Worm (Caenorhabditis elegans) whole organism, L2 larva: ENCODE results near the gene B0302.4.

ENCODE experiments used
- Y55F3AM.14 ChIP-seq: fragments of 200-800 bp; sonication (Bioruptor generic); optimal IDR thresholded peaks from 2 replicates; lab custom pipeline; 2018; ENCODE audit warnings: mild to moderate bottlenecking, missing genetic modification characterization, missing compliant biosample characterization
- ama-1 ChIP-seq: fragments of 150-350 bp; optimal IDR thresholded peaks from 2 replicates; lab custom pipeline; 2018; ENCODE audit warnings: inconsistent platforms
- egl-27 ChIP-seq: sonication (generic microtip); optimal IDR thresholded peaks from 3 replicates; lab custom pipeline; 2017; ENCODE audit warnings: missing biosample characterization, missing genetic modification reagents, missing genetic modification characterization
- fos-1 ChIP-seq: fragments of 150-350 bp; optimal IDR thresholded peaks from 2 replicates; lab custom pipeline; 2014; ENCODE audit warnings: missing biosample characterization, missing genetic modification characterization
- lin-11 ChIP-seq: fragments of 150-350 bp; sonication (generic microtip); optimal IDR thresholded peaks from 2 replicates; lab custom pipeline; 2014; ENCODE audit warnings: missing biosample characterization, missing genetic modification characterization, inconsistent platforms, mixed read lengths
- lin-13 ChIP-seq: fragments of 150-350 bp; optimal IDR thresholded peaks from 2 replicates; lab custom pipeline; 2014; ENCODE audit warnings: missing biosample characterization, missing genetic modification reagents, missing genetic modification characterization
- lin-39 ChIP-seq: fragments of 150-350 bp; optimal IDR thresholded peaks from 2 replicates; lab custom pipeline; 2014; ENCODE audit warnings: missing biosample characterization, missing genetic modification reagents, missing genetic modification characterization
- nhr-10 ChIP-seq: sonication (generic microtip); optimal IDR thresholded peaks from 2 replicates; lab custom pipeline; 2017; ENCODE audit warnings: missing biosample characterization, missing genetic modification characterization
- nhr-12 ChIP-seq: fragments of 150-350 bp; optimal IDR thresholded peaks from 2 replicates; lab custom pipeline; 2014; ENCODE audit warnings: missing biosample characterization, missing genetic modification characterization
- nhr-23 ChIP-seq: fragments of 150-350 bp; optimal IDR thresholded peaks from 2 replicates; lab custom pipeline; 2014; ENCODE audit warnings: missing biosample characterization, missing genetic modification reagents, missing genetic modification characterization
- nhr-77 ChIP-seq: fragments of 150-350 bp; optimal IDR thresholded peaks from 2 replicates; lab custom pipeline; 2014; ENCODE audit warnings: missing biosample characterization, missing genetic modification characterization
- peb-1 ChIP-seq: fragments of 150-350 bp; optimal IDR thresholded peaks from 2 replicates; lab custom pipeline; 2014; ENCODE audit warnings: missing biosample characterization, missing genetic modification characterization
- unc-62 ChIP-seq: fragments of 150-350 bp; optimal IDR thresholded peaks from 2 replicates; lab custom pipeline; 2014; ENCODE audit warnings: missing biosample characterization, missing genetic modification reagents, missing genetic modification characterization
- ztf-11 ChIP-seq: sonication (generic microtip); optimal IDR thresholded peaks from 2 replicates; lab custom pipeline; 2017; ENCODE audit warnings: missing biosample characterization, missing genetic modification characterization

ce11 chrX:17203399-17203798 lies 26.8 kb upstream of the B0302.4 start:
- TF ChIP-seq ztf-11 (tag; lab: Kevin White, UChicago): no peak
- no peak for TF ChIP-seq ama-1
- TF ChIP-seq peb-1 (tag; lab: Kevin White, UChicago): no peak
- TF ChIP-seq lin-11 (tag; lab: Kevin White, UChicago): no peak
- no peak for TF ChIP-seq egl-27 (tag; lab: Kevin White, UChicago)
- no peak for TF ChIP-seq Y55F3AM.14
- no peak for TF ChIP-seq nhr-10 (tag; lab: Kevin White, UChicago)
- no peak for TF ChIP-seq nhr-77 (tag; lab: Kevin White, UChicago)
- TF ChIP-seq nhr-23 (tag; lab: Kevin White, UChicago): no peak
- TF ChIP-seq nhr-12 (tag; lab: Kevin White, UChicago): no peak
- no peak for TF ChIP-seq unc-62 (GFP tag; lab: Kevin White, UChicago)
- no peak for TF ChIP-seq fos-1 (tag; lab: Kevin White, UChicago)
- no peak for TF ChIP-seq lin-13
- TF ChIP-seq lin-39: no peak
